Worm (Caenorhabditis elegans) whole organism, L2 larva: ENCODE results near the gene K08D12.8.
A peak's percentile ranks its signal among the peaks of the same experiment; 100 is the strongest.

Source experiments
- R02D3.7 ChIP-seq: fragments of 150-350 bp; optimal IDR thresholded peaks from 2 replicates; lab custom pipeline; 2014; ENCODE audit warnings: missing biosample characterization, missing genetic modification characterization
- alr-1 ChIP-seq: fragments of 150-350 bp; optimal IDR thresholded peaks from 2 replicates; lab custom pipeline; 2014; ENCODE audit warnings: missing biosample characterization, missing genetic modification characterization
- ceh-82 ChIP-seq: fragments of 150-350 bp; optimal IDR thresholded peaks from 2 replicates; lab custom pipeline; 2014; ENCODE audit warnings: missing biosample characterization, missing genetic modification characterization
- elt-1 ChIP-seq: fragments of 150-350 bp; optimal IDR thresholded peaks from 2 replicates; lab custom pipeline; 2014; ENCODE audit warnings: missing biosample characterization, missing genetic modification characterization
- elt-3 ChIP-seq: sonication (generic microtip); optimal IDR thresholded peaks from 2 replicates; lab custom pipeline; 2017; ENCODE audit warnings: missing biosample characterization, missing genetic modification characterization
- nhr-11 ChIP-seq: fragments of 150-350 bp; optimal IDR thresholded peaks from 2 replicates; lab custom pipeline; 2014; ENCODE audit warnings: missing biosample characterization, missing genetic modification characterization
- nhr-23 ChIP-seq: fragments of 150-350 bp; optimal IDR thresholded peaks from 2 replicates; lab custom pipeline; 2014; ENCODE audit warnings: missing biosample characterization, missing genetic modification reagents, missing genetic modification characterization
- unc-39 ChIP-seq: fragments of 150-350 bp; optimal IDR thresholded peaks from 2 replicates; lab custom pipeline; 2014; ENCODE audit warnings: missing biosample characterization, missing genetic modification characterization
- unc-62 ChIP-seq: fragments of 150-350 bp; optimal IDR thresholded peaks from 2 replicates; lab custom pipeline; 2014; ENCODE audit warnings: missing biosample characterization, missing genetic modification reagents, missing genetic modification characterization
- ztf-1 ChIP-seq: fragments of 200-800 bp; sonication (Bioruptor generic); conservative IDR thresholded peaks from 2 replicates; pipeline ENCODE4 v1.3.6; 2022; ENCODE audit warnings: missing genetic modification characterization, missing compliant biosample characterization

- TF ChIP-seq unc-62 (GFP tag; lab: Kevin White, UChicago) (no peak), nhr-23 (no peak), unc-39 (no peak), ceh-82 (peak; percentile 40), elt-1 (tag; lab: Kevin White, UChicago) (no peak), R02D3.7 (no peak), alr-1 (tag; lab: Kevin White, UChicago) (no peak), nhr-11 (tag; lab: Kevin White, UChicago) (no peak), elt-3 (tag; lab: Kevin White, UChicago) (no peak), ztf-1 (GFP tag; lab: Robert Waterston, UW) (no peak)
These were observed 16.2 kb upstream of the K08D12.8 start, which contains the start of the genes pbs-1 and K08D12.3 for ce11 chrIV:1709695-1710315.
